Fruit fly (Drosophila melanogaster) whole organism: ENCODE results near the gene RfC4.

Experiments used
- CG8478 ChIP-seq: fragments of >200 bp; optimal IDR thresholded peaks from 2 replicates; lab custom pipeline; 2018; ENCODE audit warnings: inconsistent platforms
- Dll ChIP-seq: fragments of >200 bp; optimal IDR thresholded peaks from 2 replicates; lab custom pipeline; 2017
- EcR ChIP-seq, 2 experiments: fragments of >200 bp; optimal IDR thresholded peaks; 2 replicates each; lab custom pipeline; 2017; ENCODE audit warnings: missing biosample characterization in 2 of 2, missing genetic modification characterization in 2 of 2, missing genetic modification reagents in 2 of 2
- pan ChIP-seq: fragments of >200 bp; optimal IDR thresholded peaks from 2 replicates; lab custom pipeline; 2017
- psq ChIP-seq: fragments of >200 bp; optimal IDR thresholded peaks from 2 replicates; lab custom pipeline; 2017
- usp ChIP-seq: fragments of >200 bp; optimal IDR thresholded peaks from 2 replicates; lab custom pipeline; 2017; ENCODE audit warnings: missing biosample characterization, missing genetic modification characterization, mixed read lengths

DNA sequence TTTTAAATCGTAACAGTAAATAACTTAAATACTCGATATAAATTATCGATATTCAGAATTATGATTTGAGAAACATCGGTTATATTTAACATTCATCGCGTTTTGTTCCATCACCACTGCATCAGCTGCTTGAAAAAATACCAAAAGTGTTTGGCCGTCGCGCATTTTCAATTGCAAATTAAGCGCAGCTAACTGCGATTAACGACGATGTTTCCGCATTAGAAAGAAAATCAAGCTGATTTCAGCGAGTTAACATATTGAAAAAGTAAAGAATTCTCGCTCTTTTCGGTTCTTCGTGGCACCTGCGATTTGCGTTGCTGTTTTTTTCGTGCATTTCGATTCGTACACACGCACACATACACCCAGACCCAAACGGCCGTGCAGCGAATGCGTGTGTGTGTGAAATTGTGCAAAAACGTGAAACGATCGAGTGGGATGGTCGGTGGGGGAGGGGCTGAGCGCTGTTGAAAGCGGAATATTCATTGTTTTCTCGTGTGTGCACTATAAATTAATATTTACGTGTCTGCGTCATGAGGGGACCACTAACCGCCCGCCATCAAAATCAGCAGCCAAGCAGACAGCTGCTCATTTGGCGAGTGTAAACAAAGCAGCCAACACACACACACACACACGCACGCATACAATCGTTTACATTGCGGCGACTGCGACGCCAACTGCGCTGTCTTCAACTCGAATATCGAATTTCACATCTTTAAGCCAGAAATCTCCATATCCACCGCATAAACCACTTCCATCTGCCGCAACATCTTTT lies 27.6 kb downstream of the RfC4 start, which contains the start of gene Ack:
- TF ChIP-seq usp (GFP tag; lab: Kevin White, UChicago) (no peak), Dll (lab: Kevin White, UChicago) (no peak), EcR (GFP tag; optimal IDR thresholded peaks at IDR 0.05; lab: Kevin White, UChicago) (no peak), psq (no peak), pan (lab: Kevin White, UChicago) (no peak), CG8478 (lab: Kevin White, UChicago) (peak; percentile 52)
